Fruit fly (Drosophila melanogaster): ENCODE results near the gene CG31998.

The CG31998 gene

DNA sequence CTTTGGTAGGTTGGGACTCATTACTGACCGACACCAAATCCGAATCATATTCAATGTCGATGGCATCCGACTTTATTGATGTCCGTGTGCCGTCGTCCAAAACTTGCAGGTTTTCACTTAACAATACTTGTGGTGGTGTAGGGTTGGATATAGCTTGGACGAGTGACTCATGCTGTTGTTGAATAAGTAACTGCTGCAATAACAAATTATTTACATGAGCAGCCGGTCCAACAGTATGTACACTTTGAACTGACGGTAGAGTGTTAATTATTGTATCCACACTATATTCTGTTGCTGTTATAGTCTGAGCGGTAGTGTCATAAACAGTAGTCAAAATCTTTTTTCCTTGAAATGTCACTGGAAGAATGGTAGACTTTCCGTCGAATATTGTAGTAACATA is 38.2 kb downstream of the CG31998 start:
- TF ChIP-seq eve (GFP tag; optimal IDR thresholded peaks at IDR 0.05) (peak in 1 of 2 experiments; percentile 70), tin (GFP tag; optimal IDR thresholded peaks at IDR 0.05) (no peak), schlank (tag; optimal IDR thresholded peaks at IDR 0.05) (peak; percentile 14), CG14860 (GFP tag; IDR thresholded peaks at IDR 0.05; ENCODE audit: partially characterized antibody) (no peak), amos (GFP tag; IDR thresholded peaks at IDR 0.05; ENCODE audit: partially characterized antibody) (no peak), CG13296 (GFP tag; optimal IDR thresholded peaks at IDR 0.05) (peak; percentile 25), CG13894 (tag; optimal IDR thresholded peaks at IDR 0.05) (peak; percentile 54), CG4328 (GFP tag; optimal IDR thresholded peaks at IDR 0.05) (peak; percentile 26), pfk (GFP tag; optimal IDR thresholded peaks at IDR 0.05) (peak; percentile 25), CG2875 (GFP tag; optimal IDR thresholded peaks at IDR 0.05) (no peak), CG12391 (tag; optimal IDR thresholded peaks at IDR 0.05) (no peak), dati (GFP tag; IDR thresholded peaks at IDR 0.05) (no peak), B-H2 (GFP tag; optimal IDR thresholded peaks at IDR 0.05) (peak; percentile 3), Sox100B (GFP tag; optimal IDR thresholded peaks at IDR 0.05) (peak; percentile 26), hkb (optimal IDR thresholded peaks at IDR 0.05) (no peak), hkb (GFP tag; IDR thresholded peaks at IDR 0.05) (no peak), pum (GFP tag; optimal IDR thresholded peaks at IDR 0.05) (no peak), Side (GFP tag; optimal IDR thresholded peaks at IDR 0.05) (peak; percentile 17), CG17568 (GFP tag; optimal IDR thresholded peaks at IDR 0.05) (peak; percentile 14), zen (tag; optimal IDR thresholded peaks at IDR 0.05) (no peak), wek (GFP tag; optimal IDR thresholded peaks at IDR 0.05) (peak; percentile 49), CG2129 (GFP tag; IDR thresholded peaks at IDR 0.05; ENCODE audit: partially characterized antibody) (no peak), CG7745 (tag; optimal IDR thresholded peaks at IDR 0.05) (no peak), Atf-2 (GFP tag; optimal IDR thresholded peaks at IDR 0.05) (no peak), CG1602 (GFP tag; optimal IDR thresholded peaks at IDR 0.05) (no peak), ara (GFP tag; IDR thresholded peaks at IDR 0.05) (no peak), zf30C (GFP tag; optimal IDR thresholded peaks at IDR 0.05) (no peak), CG1603 (tag; optimal IDR thresholded peaks at IDR 0.05) (peak; percentile 27), CG34376 (GFP tag; optimal IDR thresholded peaks at IDR 0.05) (peak; percentile 28), CG30431 (GFP tag; optimal IDR thresholded peaks at IDR 0.05) (no peak), ase (GFP tag; IDR thresholded peaks at IDR 0.05) (no peak), btn (GFP tag; optimal IDR thresholded peaks at IDR 0.05) (no peak), jumu (GFP tag; optimal IDR thresholded peaks at IDR 0.05) (no peak), gem (tag; optimal IDR thresholded peaks at IDR 0.05) (no peak), CG3407 (GFP tag; optimal IDR thresholded peaks at IDR 0.05) (peak; percentile 13), ewg (GFP tag; optimal IDR thresholded peaks at IDR 0.05) (no peak), CG11093 (GFP tag; IDR thresholded peaks at IDR 0.05) (no peak), CG16813 (GFP tag; IDR thresholded peaks at IDR 0.05; ENCODE audit: partially characterized antibody) (no peak), odd (GFP tag; optimal IDR thresholded peaks at IDR 0.05) (peak; percentile 30), CG8290 (GFP tag; optimal IDR thresholded peaks at IDR 0.05) (no peak), CG8290 (tag; optimal IDR thresholded peaks at IDR 0.05) (peak; percentile 23 to 41)

DNA sequence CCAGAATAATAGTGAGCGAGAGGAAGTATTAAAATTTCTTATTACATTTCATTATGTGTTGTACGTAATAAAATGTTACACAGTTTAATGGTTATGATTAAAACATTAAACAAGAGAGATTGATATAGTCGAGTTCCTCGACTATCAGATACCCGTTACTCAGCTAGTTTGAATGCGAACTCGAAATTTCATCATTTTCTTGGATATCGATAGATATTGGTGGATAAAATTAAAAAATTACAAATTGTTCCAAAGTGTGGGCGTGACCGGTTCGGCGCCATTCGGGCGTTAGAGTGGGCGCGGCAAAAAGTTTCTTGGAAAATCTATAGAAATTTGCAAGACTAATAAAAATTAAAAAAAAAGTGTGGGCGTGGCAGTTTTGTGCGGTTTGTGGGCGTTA is 40.6 kb downstream of the CG31998 start:
- no peak for TF ChIP-seq NC2β (GFP tag; optimal IDR thresholded peaks at IDR 0.05)
- peak; percentile 51 for TF ChIP-seq CG14860 (GFP tag; IDR thresholded peaks at IDR 0.05; ENCODE audit: partially characterized antibody)
- TF ChIP-seq zf30C (GFP tag; optimal IDR thresholded peaks at IDR 0.05): no peak
- TF ChIP-seq CG13424 (tag; optimal IDR thresholded peaks at IDR 0.05): no peak
- no peak for TF ChIP-seq CG12744 (GFP tag; optimal IDR thresholded peaks at IDR 0.05)
